Fruit fly (Drosophila melanogaster) whole organism, wandering third instar larva: Measurements from ENCODE around the gene RunxB.

Experiments
- CrebA ChIP-seq: fragments of 200-800 bp; sonication (Bioruptor generic); optimal IDR thresholded peaks from 2 replicates; lab custom pipeline; 2016; ENCODE audit warnings: missing biosample characterization, mild to moderate bottlenecking, missing genetic modification characterization, borderline replicate concordance
- Hr78 ChIP-seq: fragments of >200 bp; optimal IDR thresholded peaks from 2 replicates; lab custom pipeline; 2017; ENCODE audit warnings: missing biosample characterization, missing genetic modification characterization
- Hr83 ChIP-seq: fragments of 200-300 bp; sonication (Bioruptor generic); optimal IDR thresholded peaks from 2 replicates; lab custom pipeline; 2016; ENCODE audit warnings: missing biosample characterization, mild to moderate bottlenecking, missing genetic modification characterization, moderate library complexity; ENCODE audit not compliant: poor library complexity, severe bottlenecking
- Myc ChIP-seq: fragments of >200 bp; optimal IDR thresholded peaks from 2 replicates; lab custom pipeline; 2017
- N ChIP-seq: fragments of >200 bp; optimal IDR thresholded peaks from 2 replicates; lab custom pipeline; 2018; ENCODE audit warnings: missing biosample characterization, missing external identifiers, missing genetic modification characterization
- OdsH ChIP-seq: fragments of 200-800 bp; sonication (Bioruptor generic); optimal IDR thresholded peaks from 2 replicates; lab custom pipeline; 2016; ENCODE audit warnings: missing biosample characterization, mild to moderate bottlenecking, missing genetic modification characterization
- Vsx2 ChIP-seq: fragments of 200-300, 225-300 bp; sonication (Bioruptor generic); optimal IDR thresholded peaks from 2 replicates; lab custom pipeline; 2018; ENCODE audit warnings: missing biosample characterization, missing genetic modification characterization; ENCODE audit not compliant: partially characterized antibody
- br ChIP-seq: fragments of 200-800 bp; sonication (Bioruptor generic); optimal IDR thresholded peaks from 2 replicates; lab custom pipeline; 2016; ENCODE audit warnings: missing biosample characterization, missing genetic modification characterization
- dl ChIP-seq, 2 experiments: fragments of 175-275, 200-275 bp in 1 of 2; fragments of 200-275 bp in 1 of 2; sonication (Bioruptor generic); optimal IDR thresholded peaks; lab custom pipeline; 2018; ENCODE audit warnings: mild to moderate bottlenecking in 2 of 2, missing biosample characterization in 2 of 2, missing genetic modification characterization in 2 of 2, moderate library complexity in 2 of 2; ENCODE audit not compliant: partially characterized antibody in 2 of 2, insufficient read depth in 1 of 2
- dsf ChIP-seq: sonication (Bioruptor generic); optimal IDR thresholded peaks from 2 replicates; lab custom pipeline; 2016; ENCODE audit warnings: missing biosample characterization, missing genetic modification characterization, borderline replicate concordance
- lola ChIP-seq: fragments of >200 bp; optimal IDR thresholded peaks from 2 replicates; lab custom pipeline; 2017; ENCODE audit warnings: missing biosample characterization, missing genetic modification characterization
- pan ChIP-seq: fragments of >200 bp; optimal IDR thresholded peaks from 2 replicates; lab custom pipeline; 2017
- psq ChIP-seq: fragments of 200-800 bp; sonication (Bioruptor generic); optimal IDR thresholded peaks from 3 replicates; lab custom pipeline; 2017; ENCODE audit warnings: missing biosample characterization, mild to moderate bottlenecking, missing genetic modification characterization, moderate library complexity
- tai ChIP-seq: sonication (Bioruptor generic); optimal IDR thresholded peaks from 2 replicates; lab custom pipeline; 2016; ENCODE audit warnings: missing biosample characterization, missing genetic modification characterization

- TF ChIP-seq lola (no peak), Myc (lab: Kevin White, UChicago) (no peak), dsf (no peak), pan (lab: Kevin White, UChicago) (no peak), tai (GFP tag; lab: Kevin White, UChicago) (no peak), Hr78 (GFP tag; lab: Kevin White, UChicago) (no peak), dl (GFP tag; optimal IDR thresholded peaks at IDR 0.05; lab: Kevin White, UChicago; ENCODE audit: insufficient read depth in 1 of 2, partially characterized antibody in 2 of 2) (no peak), Vsx2 (GFP tag; lab: Kevin White, UChicago) (no peak), CrebA (no peak), OdsH (GFP tag; lab: Kevin White, UChicago) (no peak), psq (no peak), Hr83 (GFP tag; lab: Kevin White, UChicago) (no peak), br (GFP tag; lab: Kevin White, UChicago) (no peak), N (GFP tag; lab: Kevin White, UChicago) (no peak)
Observed at dm6 chrX:20538197-20538596, at the start of gene RunxB.
